Fruit fly (Drosophila melanogaster): Measurements from ENCODE around the gene Gr36b.

Gr36b gene

DNA sequence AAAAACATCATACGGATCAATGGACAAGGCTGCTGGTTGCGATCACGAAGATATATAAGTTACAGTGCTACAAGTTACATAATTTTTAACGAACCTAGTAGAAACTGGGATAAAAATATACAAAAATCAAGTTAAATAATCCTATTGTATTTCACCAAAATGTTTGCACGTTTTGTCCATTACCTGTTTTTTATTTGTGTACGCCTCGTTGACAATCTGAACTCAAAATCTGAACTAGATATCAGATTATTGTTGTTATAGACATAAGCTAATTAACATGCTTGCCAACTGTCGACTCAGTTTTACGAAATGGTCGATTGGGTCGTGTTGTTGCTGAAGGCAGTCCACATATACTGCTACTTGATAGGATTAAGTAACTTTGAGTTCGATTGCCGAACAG lies at the start of gene Gr36b:
Gene Gr36b, plus strand, starts transcription at position 301 of the 400 bp plus-strand sequence.
- TF ChIP-seq toe (GFP tag; optimal IDR thresholded peaks at IDR 0.05) (no peak), Crg-1 (GFP tag; optimal IDR thresholded peaks at IDR 0.05) (no peak), kay (GFP tag; ENCODE audit: borderline replicate concordance) (no peak), Clk (GFP tag; optimal IDR thresholded peaks at IDR 0.05) (no peak), CG11617 (GFP tag; optimal IDR thresholded peaks at IDR 0.05) (no peak), CG12768 (GFP tag; optimal IDR thresholded peaks at IDR 0.05) (no peak), CG7101 (tag; optimal IDR thresholded peaks at IDR 0.05) (no peak), Hr96 (GFP tag; optimal IDR thresholded peaks at IDR 0.05) (no peak), bab1 (GFP tag; optimal IDR thresholded peaks at IDR 0.05) (no peak), pad (GFP tag; optimal IDR thresholded peaks at IDR 0.05) (no peak), ovo (GFP tag; optimal IDR thresholded peaks at IDR 0.05) (no peak), CG1620 (GFP tag; optimal IDR thresholded peaks at IDR 0.05) (no peak), CG14711 (tag; optimal IDR thresholded peaks at IDR 0.05) (no peak), cnc (optimal IDR thresholded peaks at IDR 0.05) (no peak), CG33017 (tag; optimal IDR thresholded peaks at IDR 0.05) (no peak), tj (GFP tag; optimal IDR thresholded peaks at IDR 0.05) (no peak), Mnt (GFP tag; optimal IDR thresholded peaks at IDR 0.05) (no peak), CG5204 (GFP tag; optimal IDR thresholded peaks at IDR 0.05) (no peak)

- TF ChIP-seq cic (GFP tag; optimal IDR thresholded peaks at IDR 0.05) (no peak), Crg-1 (GFP tag; optimal IDR thresholded peaks at IDR 0.05) (no peak), kay (GFP tag; ENCODE audit: borderline replicate concordance) (no peak), CG1620 (GFP tag; optimal IDR thresholded peaks at IDR 0.05) (no peak), CG7101 (tag; optimal IDR thresholded peaks at IDR 0.05) (no peak)
Observed at dm6 chr2L:17130795-17131194, 47.8 kb upstream of the Gr36b start, which contains the start of the genes CG34106 and beat-IIIa. Gene CG34106, plus strand, starts transcription at chr2L:17131024. Gene beat-IIIa, plus strand, starts transcription at chr2L:17131024.

- TF ChIP-seq CG1620 (GFP tag; optimal IDR thresholded peaks at IDR 0.05) = no peak
- TF ChIP-seq cic (GFP tag; optimal IDR thresholded peaks at IDR 0.05) = no peak
- no peak for TF ChIP-seq cnc (optimal IDR thresholded peaks at IDR 0.05)
- no peak for TF ChIP-seq Crg-1 (GFP tag; optimal IDR thresholded peaks at IDR 0.05)
- no peak for TF ChIP-seq Clk (GFP tag; optimal IDR thresholded peaks at IDR 0.05)
- TF ChIP-seq pad (GFP tag; optimal IDR thresholded peaks at IDR 0.05) = no peak
- TF ChIP-seq CG11617 (GFP tag; optimal IDR thresholded peaks at IDR 0.05) = no peak
- no peak for TF ChIP-seq CG12768 (GFP tag; optimal IDR thresholded peaks at IDR 0.05)
- no peak for TF ChIP-seq CG7045 (GFP tag; optimal IDR thresholded peaks at IDR 0.05)
- TF ChIP-seq CG14711 (tag; optimal IDR thresholded peaks at IDR 0.05) = no peak
- TF ChIP-seq tj (GFP tag; optimal IDR thresholded peaks at IDR 0.05) = no peak
- no peak for TF ChIP-seq CG33017 (tag; optimal IDR thresholded peaks at IDR 0.05)
- TF ChIP-seq CG5204 (GFP tag; optimal IDR thresholded peaks at IDR 0.05) = no peak
- TF ChIP-seq Mnt (GFP tag; optimal IDR thresholded peaks at IDR 0.05) = no peak
- no peak for TF ChIP-seq CG7101 (tag; optimal IDR thresholded peaks at IDR 0.05)
- TF ChIP-seq bab1 (GFP tag; optimal IDR thresholded peaks at IDR 0.05) = no peak
- no peak for TF ChIP-seq Hr96 (GFP tag; optimal IDR thresholded peaks at IDR 0.05)
Observed at dm6 chr2L:17159641-17160040, 18.9 kb upstream of the Gr36b start.

dm6 chr2L:17163344-17163743 lies 15.2 kb upstream of the Gr36b start:
- TF ChIP-seq Crg-1 (GFP tag; optimal IDR thresholded peaks at IDR 0.05) = no peak
- no peak for TF ChIP-seq tj (GFP tag; optimal IDR thresholded peaks at IDR 0.05)
- TF ChIP-seq CG12768 (GFP tag; optimal IDR thresholded peaks at IDR 0.05) = no peak

DNA sequence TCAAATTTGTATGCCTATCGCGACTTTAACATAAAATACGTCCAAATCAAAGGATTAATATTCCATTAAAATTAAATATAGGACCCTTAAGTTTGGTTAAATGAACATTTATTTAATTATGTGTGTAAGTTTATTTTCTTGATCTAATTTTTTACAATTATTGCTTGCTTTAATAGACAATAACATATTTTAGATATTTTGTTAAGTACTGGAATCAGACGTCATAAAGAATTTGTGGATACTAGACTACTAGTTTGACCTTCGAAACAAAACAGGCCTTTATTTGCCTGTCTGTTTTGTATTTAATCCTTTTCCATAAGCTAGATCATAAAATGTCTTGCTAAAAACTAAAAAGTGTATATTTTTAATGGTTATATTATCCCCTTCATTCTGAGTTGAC lies 5.4 kb upstream of the Gr36b start, which contains the start of gene CG34169:
Gene CG34169, plus strand, starts transcription at position 301 of the 400 bp plus-strand sequence.
- TF ChIP-seq CG33017 (tag; optimal IDR thresholded peaks at IDR 0.05) (no peak), tj (GFP tag; optimal IDR thresholded peaks at IDR 0.05) (no peak), CG5204 (GFP tag; optimal IDR thresholded peaks at IDR 0.05) (no peak), Mnt (GFP tag; optimal IDR thresholded peaks at IDR 0.05) (no peak), cnc (optimal IDR thresholded peaks at IDR 0.05) (no peak), CG1620 (GFP tag; optimal IDR thresholded peaks at IDR 0.05) (no peak), CG7101 (tag; optimal IDR thresholded peaks at IDR 0.05) (no peak), CG14711 (tag; optimal IDR thresholded peaks at IDR 0.05) (no peak), kay (GFP tag; ENCODE audit: borderline replicate concordance) (no peak), toe (GFP tag; optimal IDR thresholded peaks at IDR 0.05) (no peak), Clk (GFP tag; optimal IDR thresholded peaks at IDR 0.05) (no peak), cic (GFP tag; optimal IDR thresholded peaks at IDR 0.05) (no peak), CG11617 (GFP tag; optimal IDR thresholded peaks at IDR 0.05) (no peak), CG12768 (GFP tag; optimal IDR thresholded peaks at IDR 0.05) (no peak), bab1 (GFP tag; optimal IDR thresholded peaks at IDR 0.05) (no peak), ovo (GFP tag; optimal IDR thresholded peaks at IDR 0.05) (no peak), pad (GFP tag; optimal IDR thresholded peaks at IDR 0.05) (no peak)

- TF ChIP-seq cnc (optimal IDR thresholded peaks at IDR 0.05) (no peak), CG11617 (GFP tag; optimal IDR thresholded peaks at IDR 0.05) (no peak), cic (GFP tag; optimal IDR thresholded peaks at IDR 0.05) (no peak), CG7045 (GFP tag; optimal IDR thresholded peaks at IDR 0.05) (no peak), tj (GFP tag; optimal IDR thresholded peaks at IDR 0.05) (no peak), Hr96 (GFP tag; optimal IDR thresholded peaks at IDR 0.05) (no peak), toe (GFP tag; optimal IDR thresholded peaks at IDR 0.05) (no peak), Clk (GFP tag; optimal IDR thresholded peaks at IDR 0.05) (no peak), CG33017 (tag; optimal IDR thresholded peaks at IDR 0.05) (no peak), CG1620 (GFP tag; optimal IDR thresholded peaks at IDR 0.05) (no peak), CG14711 (tag; optimal IDR thresholded peaks at IDR 0.05) (no peak), CG5204 (GFP tag; optimal IDR thresholded peaks at IDR 0.05) (no peak), CG12768 (GFP tag; optimal IDR thresholded peaks at IDR 0.05) (no peak), pad (GFP tag; optimal IDR thresholded peaks at IDR 0.05) (no peak), Crg-1 (GFP tag; optimal IDR thresholded peaks at IDR 0.05) (no peak), kay (GFP tag; ENCODE audit: borderline replicate concordance) (no peak)
Observed at dm6 chr2L:17176318-17176717, 2.3 kb upstream of the Gr36b start, which contains the start of gene Gr36a. Gene Gr36a, plus strand, starts transcription at chr2L:17176618.
